Fruit fly (Drosophila melanogaster): Measurements from ENCODE around the gene Pus10.
A peak's percentile ranks its signal among the peaks of the same experiment; 100 is the strongest.

The Pus10 gene

DNA sequence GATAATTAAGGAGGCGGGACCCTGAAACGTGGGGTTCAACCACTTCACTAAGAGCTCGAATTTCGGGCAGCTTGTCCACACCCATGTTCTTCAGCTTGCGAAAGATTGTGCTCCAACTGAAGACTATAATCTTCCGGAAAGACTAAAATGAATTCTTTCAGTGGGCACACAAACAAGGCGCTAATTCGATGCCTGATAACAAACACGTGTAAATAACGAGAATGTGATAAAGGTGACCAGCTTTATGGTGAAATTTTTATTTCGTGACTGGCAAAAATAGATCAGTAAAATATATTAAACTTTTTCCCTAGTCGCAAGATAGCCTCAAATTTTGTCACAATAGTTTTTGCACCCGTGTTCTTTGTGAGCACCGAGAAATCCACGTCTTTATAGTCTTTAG, 14.3 kb downstream of the Pus10 start, which contains the start of the genes CG31975 and ovm:
TSS of gene CG31975 (minus strand) at position 144 of the 400 bp plus-strand sequence.
TSS of gene ovm (minus strand) at position 144 of the 400 bp plus-strand sequence.
- TF ChIP-seq CG2678 (tag; optimal IDR thresholded peaks at IDR 0.05) (no peak), psq (GFP tag; optimal IDR thresholded peaks at IDR 0.05) (no peak), CG31365 (tag; optimal IDR thresholded peaks at IDR 0.05) (no peak), Ssrp (tag; optimal IDR thresholded peaks at IDR 0.05) (no peak), yki (optimal IDR thresholded peaks at IDR 0.05) (no peak), abd-A (tag; optimal IDR thresholded peaks at IDR 0.05) (no peak), cwo (GFP tag; optimal IDR thresholded peaks at IDR 0.05) (peak; percentile 83), emc (GFP tag; optimal IDR thresholded peaks at IDR 0.05) (no peak), kay (GFP tag; optimal IDR thresholded peaks at IDR 0.05) (no peak), zf30C (GFP tag; optimal IDR thresholded peaks at IDR 0.05) (no peak), disco-r (GFP tag; optimal IDR thresholded peaks at IDR 0.05) (no peak), sug (tag; optimal IDR thresholded peaks at IDR 0.05) (peak; percentile 38), fu2 (GFP tag; optimal IDR thresholded peaks at IDR 0.05) (no peak), CG9727 (GFP tag; optimal IDR thresholded peaks at IDR 0.05) (no peak), aop (GFP tag; IDR thresholded peaks at IDR 0.05) (no peak), Abd-B (GFP tag; optimal IDR thresholded peaks at IDR 0.05) (no peak), CG14441 (GFP tag; IDR thresholded peaks at IDR 0.05) (no peak), nau (GFP tag; optimal IDR thresholded peaks at IDR 0.05) (no peak), CG31441 (GFP tag; IDR thresholded peaks at IDR 0.05) (no peak), B-H1 (GFP tag; IDR thresholded peaks at IDR 0.05) (no peak), exex (tag; optimal IDR thresholded peaks at IDR 0.05) (peak; percentile 72), gcm (GFP tag; optimal IDR thresholded peaks at IDR 0.05) (no peak), CG4360 (GFP tag; IDR thresholded peaks at IDR 0.05) (no peak), CG17612 (GFP tag; IDR thresholded peaks at IDR 0.05) (no peak), Poxn (GFP tag; IDR thresholded peaks at IDR 0.05) (no peak), Hey (tag; optimal IDR thresholded peaks at IDR 0.05) (no peak)

DNA sequence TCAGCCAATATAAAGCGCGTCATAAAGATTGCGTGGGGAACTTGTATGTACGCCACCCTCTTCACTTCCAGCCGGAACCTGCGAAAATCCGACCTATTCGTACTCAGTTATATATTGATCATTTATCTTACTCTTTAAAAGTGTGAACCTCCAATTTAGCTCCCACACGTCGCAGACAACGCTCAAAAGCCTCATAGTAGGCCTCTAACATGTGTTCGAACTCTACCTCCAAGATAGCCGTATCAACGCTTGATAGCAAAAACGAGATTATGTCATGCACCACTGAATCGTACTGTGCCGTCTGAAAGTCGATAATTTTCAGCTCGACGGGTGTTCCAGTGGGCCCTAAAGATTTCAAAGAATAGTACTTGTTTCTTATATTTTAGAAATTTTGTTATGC, 15.5 kb downstream of the Pus10 start:
- TF ChIP-seq NC2β (GFP tag; optimal IDR thresholded peaks at IDR 0.05) (no peak), Atf-2 (GFP tag; optimal IDR thresholded peaks at IDR 0.05) (no peak), br (optimal IDR thresholded peaks at IDR 0.05) (no peak), Hmr (GFP tag; optimal IDR thresholded peaks at IDR 0.05) (peak; percentile 41), CG1529 (GFP tag; optimal IDR thresholded peaks at IDR 0.05) (no peak), ac (GFP tag; optimal IDR thresholded peaks at IDR 0.05) (no peak), caup (GFP tag; optimal IDR thresholded peaks at IDR 0.05; ENCODE audit: severe bottlenecking) (peak; percentile 24), Fer1 (GFP tag; optimal IDR thresholded peaks at IDR 0.05) (peak; percentile 44), CG8388 (GFP tag; optimal IDR thresholded peaks at IDR 0.05) (no peak), CG34376 (GFP tag; optimal IDR thresholded peaks at IDR 0.05) (peak; percentile 79), grn (GFP tag; optimal IDR thresholded peaks at IDR 0.05) (peak; percentile 66), twi (tag; optimal IDR thresholded peaks at IDR 0.05) (no peak), Kr (GFP tag; optimal IDR thresholded peaks at IDR 0.05) (no peak), corto (GFP tag; optimal IDR thresholded peaks at IDR 0.05) (no peak), cwo (GFP tag; optimal IDR thresholded peaks at IDR 0.05) (peak; percentile 68), CG10654 (GFP tag; optimal IDR thresholded peaks at IDR 0.05) (no peak), lbe (GFP tag; optimal IDR thresholded peaks at IDR 0.05) (peak; percentile 7), Gug (GFP tag; IDR thresholded peaks at IDR 0.05) (no peak), CG8290 (GFP tag; optimal IDR thresholded peaks at IDR 0.05) (no peak), CG8290 (tag; optimal IDR thresholded peaks at IDR 0.05) (peak in 1 of 2 experiments; percentile 34), CG17186 (GFP tag; optimal IDR thresholded peaks at IDR 0.05) (no peak), al (GFP tag; IDR thresholded peaks at IDR 0.05) (no peak), CG2678 (tag; optimal IDR thresholded peaks at IDR 0.05) (peak; percentile 27), kni (GFP tag; optimal IDR thresholded peaks at IDR 0.05) (no peak), zen (tag; optimal IDR thresholded peaks at IDR 0.05) (no peak), bab2 (GFP tag; optimal IDR thresholded peaks at IDR 0.05) (no peak), gsb (GFP tag; IDR thresholded peaks at IDR 0.05) (no peak), CG3995 (GFP tag; optimal IDR thresholded peaks at IDR 0.05) (no peak), CG13894 (tag; optimal IDR thresholded peaks at IDR 0.05) (peak; percentile 77)

Data from whole organism, embryonic.